Worm (Caenorhabditis elegans) whole organism, L4 larva: ENCODE measurements around the gene C50F4.9.

ENCODE experiments used
- F10B5.3 ChIP-seq: sonication (generic microtip); optimal IDR thresholded peaks from 2 replicates; lab custom pipeline; 2016; ENCODE audit warnings: mild to moderate bottlenecking, missing genetic modification characterization, missing compliant biosample characterization
- F26F4.8 ChIP-seq: fragments of 200-800 bp; sonication (Bioruptor generic); conservative IDR thresholded peaks from 2 replicates; pipeline ENCODE4 v1.3.6; 2022; ENCODE audit warnings: missing genetic modification characterization, missing compliant biosample characterization
- F37D6.2 ChIP-seq: sonication (generic microtip); optimal IDR thresholded peaks from 2 replicates; lab custom pipeline; 2016; ENCODE audit warnings: mild to moderate bottlenecking, missing genetic modification characterization, missing compliant biosample characterization
- F44E2.7 ChIP-seq: fragments of 200-800 bp; sonication (Bioruptor generic); IDR thresholded peaks from 2 replicates; pipeline ENCODE4 v2.1.2; 2022; ENCODE audit warnings: missing genetic modification characterization, missing compliant biosample characterization
- T26A8.4 ChIP-seq: fragments of 200-800 bp; sonication (Bioruptor generic); IDR thresholded peaks from 2 replicates; pipeline ENCODE4 v1.3.6; 2022; ENCODE audit warnings: missing genetic modification characterization, missing compliant biosample characterization
- ZK337.2 ChIP-seq: fragments of 200-800 bp; sonication (Bioruptor generic); IDR thresholded peaks from 2 replicates; pipeline ENCODE4 v1.3.6; 2022; ENCODE audit warnings: missing genetic modification reagents, missing genetic modification characterization, missing compliant biosample characterization
- ZK546.5 ChIP-seq, 2 experiments: sonication (generic microtip); optimal IDR thresholded peaks; 2 replicates each; lab custom pipeline; 2017; ENCODE audit warnings: missing biosample characterization in 2 of 2, missing genetic modification characterization in 2 of 2
- aha-1 ChIP-seq: fragments of 150-350 bp; peaks from one replicate; lab custom pipeline; 2014; ENCODE audit warnings: missing biosample characterization, missing genetic modification characterization
- attf-4 ChIP-seq: sonication (generic microtip); optimal IDR thresholded peaks from 3 replicates; lab custom pipeline; 2017; ENCODE audit warnings: missing biosample characterization, missing genetic modification characterization
- ceh-32 ChIP-seq: sonication (generic microtip); optimal IDR thresholded peaks from 2 replicates; lab custom pipeline; 2016; ENCODE audit warnings: mild to moderate bottlenecking, missing genetic modification characterization, missing compliant biosample characterization; ENCODE audit not compliant: poor library complexity
- ceh-44 ChIP-seq: fragments of 200-800 bp; sonication (Bioruptor generic); IDR thresholded peaks from 2 replicates; pipeline ENCODE4 v1.3.6; 2022; ENCODE audit warnings: missing genetic modification reagents, missing genetic modification characterization, missing compliant biosample characterization
- cey-2 ChIP-seq: sonication (generic microtip); optimal IDR thresholded peaks from 3 replicates; lab custom pipeline; 2017; ENCODE audit warnings: missing genetic modification characterization, mild to moderate bottlenecking, missing compliant biosample characterization, antibody characterized with exemption, borderline replicate concordance; ENCODE audit not compliant: insufficient read depth
- ctbp-1 ChIP-seq: fragments of 200-800 bp; sonication (Bioruptor generic); IDR thresholded peaks from 2 replicates; pipeline ENCODE4 v1.3.6; 2022; ENCODE audit warnings: missing genetic modification reagents, missing genetic modification characterization, missing compliant biosample characterization
- daf-16 ChIP-seq, 3 experiments: sonication (generic microtip); optimal IDR thresholded peaks; 2 replicates each; lab custom pipeline; 2016 to 2017; ENCODE audit warnings: missing genetic modification characterization in 3 of 3, missing genetic modification reagents in 3 of 3, mild to moderate bottlenecking in 2 of 3, missing compliant biosample characterization in 2 of 3, missing biosample characterization in 1 of 3, moderate library complexity in 1 of 3
- dmd-8 ChIP-seq: fragments of 200-800 bp; sonication (Bioruptor generic); IDR thresholded peaks from 2 replicates; pipeline ENCODE4 v1.3.6; 2022; ENCODE audit warnings: missing genetic modification characterization, missing compliant biosample characterization
- duxl-1 ChIP-seq: sonication (generic microtip); optimal IDR thresholded peaks from 2 replicates; lab custom pipeline; 2016; ENCODE audit warnings: mild to moderate bottlenecking, missing genetic modification characterization, moderate library complexity, missing compliant biosample characterization; ENCODE audit not compliant: poor library complexity
- hif-1 ChIP-seq, 2 experiments: sonication (generic microtip); optimal IDR thresholded peaks; 2 replicates each; lab custom pipeline; 2016 to 2017; ENCODE audit warnings: missing compliant biosample characterization in 2 of 2, missing genetic modification characterization in 2 of 2, missing genetic modification reagents in 2 of 2, missing genotype in 2 of 2, mild to moderate bottlenecking in 1 of 2
- jun-1 ChIP-seq: fragments of 150-350 bp; optimal IDR thresholded peaks from 2 replicates; lab custom pipeline; 2014; ENCODE audit warnings: missing biosample characterization, missing genetic modification reagents, missing genetic modification characterization
- lin-38 ChIP-seq: fragments of 200-800 bp; sonication (Bioruptor generic); IDR thresholded peaks from 2 replicates; pipeline ENCODE4 v1.3.6; 2022; ENCODE audit warnings: missing genetic modification reagents, missing genetic modification characterization, missing compliant biosample characterization
- lin-39 ChIP-seq: fragments of 150-350 bp; optimal IDR thresholded peaks from 2 replicates; lab custom pipeline; 2014; ENCODE audit warnings: missing biosample characterization, missing genetic modification reagents, missing genetic modification characterization
- lsy-2 ChIP-seq, 2 experiments: fragments of 150-350 bp in 1 of 2; sonication (generic microtip) in 1 of 2; optimal IDR thresholded peaks; 2 replicates each; lab custom pipeline; 2014 to 2017; ENCODE audit warnings: missing biosample characterization in 2 of 2, missing genetic modification characterization in 2 of 2
- madf-5 ChIP-seq, 2 experiments: fragments of 200-800 bp; sonication (Bioruptor generic); IDR thresholded peaks; 2 replicates each; pipeline ENCODE4 v1.3.6; 2022; ENCODE audit warnings: missing compliant biosample characterization in 2 of 2, missing genetic modification characterization in 2 of 2
- mep-1 ChIP-seq: fragments of 150-350 bp; sonication (generic microtip); optimal IDR thresholded peaks from 3 replicates; lab custom pipeline; 2014; ENCODE audit warnings: missing biosample characterization, missing genetic modification characterization
- mes-2 ChIP-seq: sonication (generic microtip); optimal IDR thresholded peaks from 2 replicates; lab custom pipeline; 2016; ENCODE audit warnings: missing genotype, mild to moderate bottlenecking, missing genetic modification characterization, missing compliant biosample characterization; ENCODE audit not compliant: poor library complexity, severe bottlenecking
- nhr-102 ChIP-seq: sonication (generic microtip); optimal IDR thresholded peaks from 2 replicates; lab custom pipeline; 2016; ENCODE audit warnings: mild to moderate bottlenecking, missing genetic modification characterization, moderate library complexity, missing compliant biosample characterization
- nhr-25 ChIP-seq: sonication (generic microtip); optimal IDR thresholded peaks from 2 replicates; lab custom pipeline; 2017; ENCODE audit warnings: missing genetic modification characterization, mild to moderate bottlenecking, missing compliant biosample characterization, antibody characterized with exemption, moderate library complexity, borderline replicate concordance; ENCODE audit not compliant: insufficient read depth
- nhr-77 ChIP-seq: fragments of 150-350 bp; optimal IDR thresholded peaks from 2 replicates; lab custom pipeline; 2014; ENCODE audit warnings: missing biosample characterization, missing genetic modification characterization
- php-3 ChIP-seq: fragments of 200-800 bp; sonication (Bioruptor generic); IDR thresholded peaks from 2 replicates; pipeline ENCODE4 v1.3.6; 2022; ENCODE audit warnings: missing genetic modification reagents, missing genetic modification characterization, missing compliant biosample characterization
- rbr-2 ChIP-seq: sonication (generic microtip); optimal IDR thresholded peaks from 2 replicates; lab custom pipeline; 2016; ENCODE audit warnings: missing genotype, missing genetic modification characterization, missing compliant biosample characterization
- unc-130 ChIP-seq: sonication (generic microtip); optimal IDR thresholded peaks from 2 replicates; lab custom pipeline; 2016; ENCODE audit warnings: missing genetic modification reagents, missing genetic modification characterization, missing compliant biosample characterization
- vab-7 ChIP-seq: fragments of 200-800 bp; sonication (Bioruptor generic); IDR thresholded peaks from 2 replicates; pipeline ENCODE4 v1.3.6; 2022; ENCODE audit warnings: missing genetic modification reagents, missing genetic modification characterization, missing compliant biosample characterization
- zag-1 ChIP-seq: fragments of 150-350 bp; optimal IDR thresholded peaks from 2 replicates; lab custom pipeline; 2014; ENCODE audit warnings: missing biosample characterization, missing genetic modification characterization
- zfp-3 ChIP-seq: fragments of 200-800 bp; sonication (Bioruptor generic); conservative IDR thresholded peaks from 2 replicates; pipeline ENCODE4 v1.3.6; 2022; ENCODE audit warnings: missing genetic modification reagents, missing genetic modification characterization, missing compliant biosample characterization
- zip-2 ChIP-seq: fragments of 150-350 bp; optimal IDR thresholded peaks from 2 replicates; lab custom pipeline; 2014; ENCODE audit warnings: missing biosample characterization, missing genetic modification characterization
- ztf-11 ChIP-seq: fragments of 150-350 bp; optimal IDR thresholded peaks from 2 replicates; lab custom pipeline; 2014; ENCODE audit warnings: missing biosample characterization, missing genetic modification characterization
- ztf-7 ChIP-seq: fragments of 150-350 bp; optimal IDR thresholded peaks from 2 replicates; lab custom pipeline; 2014; ENCODE audit warnings: missing biosample characterization, missing genetic modification characterization

C50F4.9 gene

ce11 chrV:9536505-9536904 is 12.5 kb upstream of the C50F4.9 start, which contains the start of gene C50F4.4 (continued):
- TF ChIP-seq mes-2 (tag; lab: Kevin White, UChicago) (peak; percentile 97), zfp-3 (GFP tag; lab: Robert Waterston, UW) (no peak), ZK337.2 (GFP tag; lab: Robert Waterston, UW) (0 out of 2 replicates have a peak, but pooled peaks have one; percentile 59), F10B5.3 (tag; lab: Kevin White, UChicago) (no peak), rbr-2 (tag; lab: Kevin White, UChicago) (no peak), ceh-32 (tag; lab: Kevin White, UChicago) (no peak), lsy-2 (tag; optimal IDR thresholded peaks at IDR 0.05; lab: Kevin White, UChicago) (no peak), madf-5 (GFP tag; IDR thresholded peaks at IDR 0.05; lab: Robert Waterston, UW) (no peak), nhr-25 (tag; lab: Kevin White, UChicago) (no peak), aha-1 (tag; lab: Kevin White, UChicago) (no peak)

DNA sequence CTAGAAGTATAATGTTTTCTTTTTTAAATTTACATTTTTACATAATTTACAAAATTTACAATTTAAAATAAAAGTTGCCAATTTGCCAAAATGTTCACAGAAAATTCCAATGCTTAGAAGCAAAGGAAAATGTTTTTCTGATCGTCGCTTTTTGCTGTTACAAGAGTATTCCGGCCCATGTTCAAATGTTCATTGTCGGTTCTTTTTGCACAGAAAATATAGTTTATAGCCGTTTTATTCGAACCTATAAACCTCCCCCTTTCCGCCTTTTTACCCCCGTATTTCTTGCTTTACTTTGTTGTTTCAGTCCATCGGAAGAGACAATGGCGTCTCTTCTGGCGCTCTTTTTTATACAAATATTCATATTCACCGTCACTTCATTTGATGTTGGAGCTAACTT is 10.6 kb upstream of the C50F4.9 start, which contains the start of gene tag-329:
tag-329 (plus strand) TSS at position 301 of the 400 bp plus-strand sequence.
- TF ChIP-seq unc-130 (GFP tag; lab: Kevin White, UChicago) (no peak), F44E2.7 (GFP tag; lab: Robert Waterston, UW) (no peak), zip-2 (tag; lab: Kevin White, UChicago) (no peak), lin-38 (no peak), php-3 (no peak), aha-1 (tag; lab: Kevin White, UChicago) (no peak), nhr-102 (no peak), dmd-8 (GFP tag; lab: Robert Waterston, UW) (no peak), jun-1 (tag; lab: Kevin White, UChicago) (no peak), daf-16 (GFP tag; optimal IDR thresholded peaks at IDR 0.05; lab: Kevin White, UChicago) (no peak), daf-16 (tag; optimal IDR thresholded peaks at IDR 0.05; lab: Kevin White, UChicago) (no peak), mep-1 (tag; lab: Kevin White, UChicago) (no peak), ZK337.2 (GFP tag; lab: Robert Waterston, UW) (no peak), nhr-25 (tag; lab: Kevin White, UChicago) (no peak), attf-4 (tag; lab: Kevin White, UChicago) (no peak), cey-2 (tag; lab: Kevin White, UChicago) (no peak), vab-7 (GFP tag; lab: Robert Waterston, UW) (no peak), F26F4.8 (GFP tag; lab: Robert Waterston, UW) (no peak), T26A8.4 (GFP tag; lab: Robert Waterston, UW) (no peak)

DNA sequence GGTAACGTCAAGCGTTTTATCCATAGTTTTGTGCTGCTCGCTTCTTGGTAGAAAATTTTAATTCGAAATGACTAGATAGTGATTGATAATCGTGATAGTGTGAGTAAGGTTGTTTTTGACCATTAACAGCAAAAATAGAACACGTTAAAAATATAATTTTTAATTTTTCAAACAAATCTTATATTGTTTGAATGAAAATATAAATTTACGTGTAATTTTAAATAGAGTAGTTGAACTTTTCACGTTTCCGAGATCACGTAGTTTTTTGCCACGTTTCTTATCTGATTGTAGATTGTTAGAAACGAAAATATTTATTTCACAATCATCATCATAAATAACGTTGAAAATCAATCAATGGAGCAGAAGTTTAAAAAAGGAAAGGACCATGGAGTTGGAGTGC is 7.5 kb upstream of the C50F4.9 start, which contains the start of the genes C50F4.10 and pfk-1.2:
C50F4.10 (minus strand) TSS at position 101 of the 400 bp plus-strand sequence.
pfk-1.2 (plus strand) TSS at position 325 of the 400 bp plus-strand sequence.
- no peak for TF ChIP-seq jun-1 (tag; lab: Kevin White, UChicago)
- TF ChIP-seq ztf-7 (tag; lab: Kevin White, UChicago), result no peak
- TF ChIP-seq madf-5 (GFP tag; IDR thresholded peaks at IDR 0.05; lab: Robert Waterston, UW), result no peak
- no peak for TF ChIP-seq ctbp-1 (GFP tag; lab: Robert Waterston, UW)
- no peak for TF ChIP-seq lin-39 (tag; lab: Kevin White, UChicago)
- TF ChIP-seq T26A8.4 (GFP tag; lab: Robert Waterston, UW), result no peak
- no peak for TF ChIP-seq F37D6.2 (tag; lab: Kevin White, UChicago)
- TF ChIP-seq nhr-77 (tag; lab: Kevin White, UChicago), result no peak
- TF ChIP-seq hif-1 (tag; optimal IDR thresholded peaks at IDR 0.05; lab: Kevin White, UChicago), result no peak
- no peak for TF ChIP-seq duxl-1 (tag; lab: Kevin White, UChicago)
- no peak for TF ChIP-seq ztf-11 (tag; lab: Kevin White, UChicago)
- no peak for TF ChIP-seq ceh-44 (GFP tag; lab: Robert Waterston, UW)
- TF ChIP-seq zag-1, result no peak
- no peak for TF ChIP-seq aha-1 (tag; lab: Kevin White, UChicago)
- no peak for TF ChIP-seq attf-4 (tag; lab: Kevin White, UChicago)
- no peak for TF ChIP-seq ZK546.5 (tag; optimal IDR thresholded peaks at IDR 0.05; lab: Kevin White, UChicago)
- TF ChIP-seq daf-16 (GFP tag; optimal IDR thresholded peaks at IDR 0.05; lab: Kevin White, UChicago), result no peak
- TF ChIP-seq daf-16 (tag; optimal IDR thresholded peaks at IDR 0.05; lab: Kevin White, UChicago), result no peak
